Fruit fly (Drosophila melanogaster): ENCODE data around the gene CG7556.

DNA sequence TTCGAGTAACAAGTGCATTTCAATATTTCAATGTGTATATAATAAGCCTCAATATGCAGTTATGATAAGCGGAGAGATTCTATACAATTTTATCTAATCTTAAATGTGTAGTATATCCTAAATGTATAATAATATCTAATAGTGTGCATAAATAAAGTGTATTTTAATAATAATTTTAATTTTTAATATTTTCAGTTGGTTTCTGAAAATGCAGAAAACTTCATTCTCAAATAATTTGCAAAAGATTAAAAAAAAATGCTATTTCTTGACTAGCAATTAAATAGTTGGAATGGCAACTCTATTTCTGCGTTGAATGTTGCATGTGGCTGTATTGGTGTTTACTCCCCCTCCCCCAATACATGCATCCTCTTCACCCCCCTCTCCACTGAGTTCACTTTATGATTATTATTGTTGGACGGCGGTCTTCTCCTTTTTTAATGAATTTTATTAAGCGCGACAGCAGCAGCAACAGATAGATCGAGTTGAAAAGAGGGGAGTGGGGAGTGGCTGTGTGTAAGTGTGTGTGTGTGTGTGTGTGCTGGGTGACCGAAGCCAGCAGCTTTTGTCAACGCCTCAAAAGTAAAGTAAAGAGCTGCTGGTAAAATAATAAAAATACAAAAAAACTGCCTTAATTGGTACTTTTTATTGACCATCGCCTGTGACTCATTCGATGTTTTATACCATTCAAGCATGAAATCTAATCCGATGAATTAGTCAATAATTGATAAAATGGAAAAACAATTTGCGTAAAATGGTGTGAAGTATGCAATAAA is 18.8 kb downstream of the CG7556 start:
- TF ChIP-seq ttk (optimal IDR thresholded peaks at IDR 0.05): no peak
- no peak for TF ChIP-seq psq (optimal IDR thresholded peaks at IDR 0.05)
- no peak for TF ChIP-seq Myc (optimal IDR thresholded peaks at IDR 0.05)

All from Kc167 (cell line).